Worm (Caenorhabditis elegans): ENCODE measurements around the gene slcr-46.3.

The slcr-46.3 gene

ce11 chrV:9744934-9745333 lies 21.0 kb upstream of the slcr-46.3 start, which contains the start of gene F58E6.13:
Gene F58E6.13 (plus strand): TSS chrV:9745234.
- TF ChIP-seq egl-44 (GFP tag; IDR thresholded peaks at IDR 0.05) (no peak), ekl-4 (GFP tag; IDR thresholded peaks at IDR 0.05) (no peak), ztf-26 (tag; optimal IDR thresholded peaks at IDR 0.05) (no peak), zim-3 (tag; optimal IDR thresholded peaks at IDR 0.05) (peak; percentile 17), D2030.7 (GFP tag; IDR thresholded peaks at IDR 0.05) (no peak), rec-8 (tag; optimal IDR thresholded peaks at IDR 0.05) (no peak), snpc-1.1 (tag; optimal IDR thresholded peaks at IDR 0.05; ENCODE audit: insufficient read depth) (no peak)

ce11 chrV:9740858-9741257 lies 17.0 kb upstream of the slcr-46.3 start, which contains the start of gene sta-2:
Gene sta-2 (plus strand): TSS chrV:9741206.
- TF ChIP-seq lin-40 (tag; optimal IDR thresholded peaks at IDR 0.05) = peak; percentile 27
- TF ChIP-seq ceh-91 (GFP tag; IDR thresholded peaks at IDR 0.05) = no peak
- no peak for TF ChIP-seq sdz-38 (tag; optimal IDR thresholded peaks at IDR 0.05)
- no peak for TF ChIP-seq atf-7 (tag; optimal IDR thresholded peaks at IDR 0.05)
- no peak for TF ChIP-seq lsy-27 (tag; optimal IDR thresholded peaks at IDR 0.05; ENCODE audit: borderline replicate concordance, insufficient read depth)

ce11 chrV:9739402-9739801 lies 15.5 kb upstream of the slcr-46.3 start, which contains the start of gene marc-1:
Gene marc-1 (plus strand): TSS chrV:9739702.
- TF ChIP-seq sea-2 (GFP tag; IDR thresholded peaks at IDR 0.05) = no peak
- no peak for TF ChIP-seq lin-35 (GFP tag; optimal IDR thresholded peaks at IDR 0.05)
- TF ChIP-seq rpc-1 (optimal IDR thresholded peaks at IDR 0.05) = no peak
- no peak for TF ChIP-seq rpc-1 (tag; optimal IDR thresholded peaks at IDR 0.05)
- no peak for TF ChIP-seq Y56A3A.18 (GFP tag; IDR thresholded peaks at IDR 0.05)
- no peak for TF ChIP-seq ztf-22 (GFP tag; optimal IDR thresholded peaks at IDR 0.05)
- TF ChIP-seq sdz-38 (tag; optimal IDR thresholded peaks at IDR 0.05) = no peak
- TF ChIP-seq F37B4.10 (GFP tag; IDR thresholded peaks at IDR 0.05) = no peak
- no peak for TF ChIP-seq rec-8 (tag; optimal IDR thresholded peaks at IDR 0.05)
- TF ChIP-seq K11D2.4 (GFP tag; IDR thresholded peaks at IDR 0.05) = no peak
- no peak for TF ChIP-seq ZK185.1 (tag; optimal IDR thresholded peaks at IDR 0.05; ENCODE audit: poor library complexity, severe bottlenecking)
- no peak for TF ChIP-seq cebp-2 (GFP tag; IDR thresholded peaks at IDR 0.05)
- no peak for TF ChIP-seq rcor-1 (GFP tag; IDR thresholded peaks at IDR 0.05)
- TF ChIP-seq lin-54 (GFP tag; optimal IDR thresholded peaks at IDR 0.05) = no peak

- TF ChIP-seq bed-1 (GFP tag; IDR thresholded peaks at IDR 0.05) = no peak
- no peak for TF ChIP-seq mcd-1 (GFP tag; IDR thresholded peaks at IDR 0.05)
- TF ChIP-seq die-1 (tag; optimal IDR thresholded peaks at IDR 0.05) = no peak
- no peak for TF ChIP-seq zim-3 (tag; optimal IDR thresholded peaks at IDR 0.05)
- no peak for TF ChIP-seq unc-62 (GFP tag; optimal IDR thresholded peaks at IDR 0.05)
- no peak for TF ChIP-seq lsl-1 (GFP tag; optimal IDR thresholded peaks at IDR 0.05)
- TF ChIP-seq nhr-80 (tag; optimal IDR thresholded peaks at IDR 0.05) = peak; percentile 48
- no peak for TF ChIP-seq him-1 (tag; optimal IDR thresholded peaks at IDR 0.05)
- TF ChIP-seq sptf-2 (GFP tag; optimal IDR thresholded peaks at IDR 0.05) = no peak
These were observed 14.3 kb upstream of the slcr-46.3 start for ce11 chrV:9738077-9738705.

- TF ChIP-seq K11D2.4 (GFP tag; IDR thresholded peaks at IDR 0.05) = no peak
- TF ChIP-seq lin-26 (GFP tag; IDR thresholded peaks at IDR 0.05) = no peak
- TF ChIP-seq F33H1.4 (GFP tag; IDR thresholded peaks at IDR 0.05) = no peak
- TF ChIP-seq Y67H2A.10 (GFP tag; conservative IDR thresholded peaks at IDR 0.05) = no peak
- peak; percentile 64 for TF ChIP-seq nhr-80 (tag; optimal IDR thresholded peaks at IDR 0.05)
These were observed 13.4 kb upstream of the slcr-46.3 start, which contains the start of gene aqp-4 for ce11 chrV:9737287-9737686. Gene aqp-4 (plus strand): TSS chrV:9737556.
